Worm (Caenorhabditis elegans) whole organism, mixed stage, embryonic: ENCODE measurements around the gene pqn-2.

Experiments used
- bed-3 ChIP-seq: fragments of 200-800 bp; sonication (Bioruptor generic); optimal IDR thresholded peaks from 3 replicates; lab custom pipeline; 2018; ENCODE audit warnings: mild to moderate bottlenecking, missing genetic modification characterization, moderate library complexity, missing compliant biosample characterization
- blmp-1 ChIP-seq: fragments of 150-350 bp; optimal IDR thresholded peaks from 2 replicates; lab custom pipeline; 2014; ENCODE audit warnings: missing biosample characterization, missing genetic modification characterization
- ceh-39 ChIP-seq: fragments of 150-350 bp; optimal IDR thresholded peaks from 2 replicates; lab custom pipeline; 2014; ENCODE audit warnings: missing biosample characterization, missing genetic modification characterization
- ceh-43 ChIP-seq: fragments of 200-800 bp; sonication (Bioruptor generic); optimal IDR thresholded peaks from 2 replicates; lab custom pipeline; 2018; ENCODE audit warnings: mild to moderate bottlenecking, missing genetic modification characterization, moderate library complexity, missing compliant biosample characterization
- ceh-83 ChIP-seq: fragments of 200-800 bp; sonication (Bioruptor generic); optimal IDR thresholded peaks from 2 replicates; lab custom pipeline; 2018; ENCODE audit warnings: mild to moderate bottlenecking, missing genetic modification characterization, missing compliant biosample characterization
- drap-1 ChIP-seq: fragments of 200-800 bp; sonication (Bioruptor generic); optimal IDR thresholded peaks from 3 replicates; lab custom pipeline; 2018; ENCODE audit warnings: mild to moderate bottlenecking, missing genetic modification characterization, missing compliant biosample characterization
- elt-1 ChIP-seq: sonication (generic microtip); optimal IDR thresholded peaks from 2 replicates; lab custom pipeline; 2017; ENCODE audit warnings: missing genetic modification characterization, mild to moderate bottlenecking, missing compliant biosample characterization, antibody characterized with exemption, moderate library complexity, borderline replicate concordance; ENCODE audit not compliant: insufficient read depth
- elt-3 ChIP-seq: fragments of 150-350 bp; optimal IDR thresholded peaks from 2 replicates; lab custom pipeline; 2014; ENCODE audit warnings: missing biosample characterization, missing genetic modification characterization
- flh-1 ChIP-seq: fragments of 200-800 bp; sonication (Bioruptor generic); optimal IDR thresholded peaks from 2 replicates; lab custom pipeline; 2018; ENCODE audit warnings: mild to moderate bottlenecking, missing genetic modification characterization, moderate library complexity, missing compliant biosample characterization
- ham-2 ChIP-seq: fragments of 200-800 bp; sonication (Bioruptor generic); optimal IDR thresholded peaks from 2 replicates; lab custom pipeline; 2018; ENCODE audit warnings: mild to moderate bottlenecking, missing genetic modification characterization, missing compliant biosample characterization
- hlh-1 ChIP-seq: fragments of 150-350 bp; optimal IDR thresholded peaks from 2 replicates; lab custom pipeline; 2014; ENCODE audit warnings: missing biosample characterization, missing genetic modification reagents, missing genetic modification characterization
- lin-13 ChIP-seq: fragments of 150-350 bp; optimal IDR thresholded peaks from 2 replicates; lab custom pipeline; 2014; ENCODE audit warnings: missing biosample characterization, missing genetic modification characterization
- lin-32 ChIP-seq: fragments of 200-800 bp; sonication (Bioruptor generic); optimal IDR thresholded peaks from 2 replicates; lab custom pipeline; 2018; ENCODE audit warnings: mild to moderate bottlenecking, missing genetic modification characterization, missing compliant biosample characterization
- lsy-2 ChIP-seq: fragments of 150-350 bp; optimal IDR thresholded peaks from 2 replicates; lab custom pipeline; 2014; ENCODE audit warnings: missing biosample characterization, missing genetic modification characterization
- mab-5 ChIP-seq: fragments of 150-350 bp; optimal IDR thresholded peaks from 2 replicates; lab custom pipeline; 2014; ENCODE audit warnings: missing biosample characterization, missing genetic modification characterization
- mep-1 ChIP-seq: fragments of 150-350 bp; optimal IDR thresholded peaks from 2 replicates; lab custom pipeline; 2017; ENCODE audit warnings: missing biosample characterization, missing genetic modification reagents, missing genetic modification characterization, inconsistent platforms
- mls-2 ChIP-seq: sonication (generic microtip); optimal IDR thresholded peaks from 2 replicates; lab custom pipeline; 2016; ENCODE audit warnings: mild to moderate bottlenecking, missing genetic modification characterization, moderate library complexity, missing compliant biosample characterization
- nhr-12 ChIP-seq: fragments of 150-350 bp; optimal IDR thresholded peaks from 2 replicates; lab custom pipeline; 2014; ENCODE audit warnings: missing biosample characterization, missing genetic modification characterization
- nhr-2 ChIP-seq: fragments of 150-350 bp; optimal IDR thresholded peaks from 2 replicates; lab custom pipeline; 2014; ENCODE audit warnings: missing biosample characterization, missing genetic modification characterization
- nhr-237 ChIP-seq: fragments of 150-350 bp; optimal IDR thresholded peaks from 2 replicates; lab custom pipeline; 2014; ENCODE audit warnings: missing biosample characterization, missing genetic modification characterization
- nhr-28 ChIP-seq: fragments of 150-350 bp; optimal IDR thresholded peaks from 2 replicates; lab custom pipeline; 2014; ENCODE audit warnings: missing biosample characterization, missing genetic modification characterization
- pha-4 ChIP-seq: fragments of 150-350 bp; optimal IDR thresholded peaks from 2 replicates; lab custom pipeline; 2018; ENCODE audit warnings: missing biosample characterization, missing genetic modification reagents, missing genetic modification characterization
- sem-2 ChIP-seq: fragments of 200-800 bp; sonication (Bioruptor generic); optimal IDR thresholded peaks from 2 replicates; lab custom pipeline; 2018; ENCODE audit warnings: mild to moderate bottlenecking, missing genetic modification characterization, missing compliant biosample characterization
- sptf-1 ChIP-seq: sonication (generic microtip); optimal IDR thresholded peaks from 2 replicates; lab custom pipeline; 2017; ENCODE audit warnings: mild to moderate bottlenecking, missing genetic modification characterization, moderate library complexity, missing compliant biosample characterization
- unc-120 ChIP-seq: sonication (generic microtip); optimal IDR thresholded peaks from 2 replicates; lab custom pipeline; 2017; ENCODE audit warnings: missing genetic modification characterization, missing compliant biosample characterization; ENCODE audit not compliant: poor library complexity, severe bottlenecking
- unc-39 ChIP-seq: fragments of 150-350 bp; optimal IDR thresholded peaks from 2 replicates; lab custom pipeline; 2014; ENCODE audit warnings: missing biosample characterization, missing genetic modification characterization
- unc-62 ChIP-seq: fragments of 150-350 bp; optimal IDR thresholded peaks from 2 replicates; lab custom pipeline; 2014; ENCODE audit warnings: missing biosample characterization, missing genetic modification reagents, missing genetic modification characterization
- ztf-11 ChIP-seq: fragments of 150-350 bp; optimal IDR thresholded peaks from 2 replicates; lab custom pipeline; 2014; ENCODE audit warnings: missing biosample characterization, missing genetic modification characterization

pqn-2 gene

DNA sequence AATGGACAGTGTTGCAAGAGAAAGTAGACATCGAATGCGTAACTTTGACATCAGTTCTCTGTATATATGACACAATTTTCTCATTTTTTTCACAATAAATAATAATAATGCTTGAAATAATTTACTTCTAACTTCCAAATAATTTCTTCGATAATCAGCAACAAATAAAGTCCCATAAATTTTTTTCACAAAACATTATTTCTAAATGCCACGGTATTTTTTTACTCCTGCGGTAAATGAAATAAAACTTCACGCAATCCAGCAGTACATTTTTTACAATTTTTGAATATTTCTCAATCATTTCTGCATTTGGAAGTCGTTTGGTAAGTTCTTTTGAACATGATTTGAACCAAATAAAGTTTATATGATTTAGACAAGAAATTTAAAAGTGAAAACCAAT is 1.7 kb downstream of the pqn-2 start, which contains the start of gene spe-10:
Gene spe-10, plus strand, starts transcription at position 301 of the 400 bp plus-strand sequence.
- TF ChIP-seq unc-120 (tag; lab: Kevin White, UChicago) (no peak), unc-62 (no peak), nhr-12 (tag; lab: Kevin White, UChicago) (no peak), elt-1 (tag; lab: Kevin White, UChicago) (no peak), mab-5 (no peak), bed-3 (GFP tag; lab: Kevin White, UChicago) (no peak), elt-3 (tag; lab: Kevin White, UChicago) (no peak), lin-13 (tag; lab: Kevin White, UChicago) (no peak), ceh-39 (tag; lab: Kevin White, UChicago) (no peak), drap-1 (GFP tag; lab: Kevin White, UChicago) (no peak), sem-2 (no peak), blmp-1 (tag; lab: Kevin White, UChicago) (no peak)

DNA sequence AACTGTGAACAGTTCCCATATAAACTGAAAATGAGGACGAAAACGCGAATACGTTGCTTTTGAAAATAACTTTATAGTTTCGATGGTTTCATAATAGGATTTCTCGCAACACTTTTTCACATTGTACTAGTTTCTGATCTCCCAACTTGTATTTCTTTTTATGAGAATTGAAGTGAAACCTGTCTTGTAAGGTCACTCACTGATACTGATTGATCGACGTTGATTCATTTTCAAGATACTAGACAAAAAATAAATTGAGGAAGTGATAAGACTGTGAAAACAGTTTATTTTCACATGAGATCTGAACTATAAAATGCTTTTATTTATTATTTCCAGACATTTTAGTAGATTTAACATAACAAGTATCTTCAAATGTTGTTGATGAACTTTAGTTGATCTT is 5.2 kb downstream of the pqn-2 start:
- TF ChIP-seq mab-5 (no peak), mep-1 (tag; lab: Kevin White, UChicago) (no peak), nhr-28 (tag; lab: Kevin White, UChicago) (no peak), blmp-1 (tag; lab: Kevin White, UChicago) (no peak), nhr-237 (tag; lab: Kevin White, UChicago) (no peak), unc-39 (no peak), lsy-2 (tag; lab: Kevin White, UChicago) (no peak)

DNA sequence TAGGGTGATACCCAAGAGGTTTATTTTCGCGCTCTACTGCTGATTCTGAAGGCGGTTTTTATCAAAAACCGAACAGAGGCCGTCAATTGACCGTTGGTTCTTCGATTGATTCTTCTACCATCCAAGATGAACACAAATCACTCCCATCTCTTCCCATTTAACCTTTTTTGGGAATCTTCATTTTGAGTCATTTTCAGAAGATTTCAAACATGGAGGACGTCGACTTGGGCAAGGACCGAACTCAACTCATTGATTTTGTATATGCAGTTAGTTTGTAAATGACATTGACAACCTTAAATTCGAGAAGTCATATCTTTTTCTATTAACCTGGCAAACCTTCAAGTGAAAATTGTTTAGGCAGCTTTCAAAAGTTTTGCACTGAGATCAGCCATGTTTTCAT is 6.1 kb downstream of the pqn-2 start, which contains the start of gene AC3.5:
Gene AC3.5, plus strand, starts transcription at position 210 of the 400 bp plus-strand sequence.
- TF ChIP-seq nhr-2 (tag; lab: Kevin White, UChicago) (no peak), hlh-1 (tag; lab: Kevin White, UChicago) (no peak), mls-2 (tag; lab: Kevin White, UChicago) (no peak), elt-1 (tag; lab: Kevin White, UChicago) (no peak), lin-32 (GFP tag; lab: Kevin White, UChicago) (no peak), ceh-43 (GFP tag; lab: Kevin White, UChicago) (no peak)

- TF ChIP-seq pha-4, result no peak
Observed at ce11 chrV:10393708-10394107, 11.5 kb downstream of the pqn-2 start.

DNA sequence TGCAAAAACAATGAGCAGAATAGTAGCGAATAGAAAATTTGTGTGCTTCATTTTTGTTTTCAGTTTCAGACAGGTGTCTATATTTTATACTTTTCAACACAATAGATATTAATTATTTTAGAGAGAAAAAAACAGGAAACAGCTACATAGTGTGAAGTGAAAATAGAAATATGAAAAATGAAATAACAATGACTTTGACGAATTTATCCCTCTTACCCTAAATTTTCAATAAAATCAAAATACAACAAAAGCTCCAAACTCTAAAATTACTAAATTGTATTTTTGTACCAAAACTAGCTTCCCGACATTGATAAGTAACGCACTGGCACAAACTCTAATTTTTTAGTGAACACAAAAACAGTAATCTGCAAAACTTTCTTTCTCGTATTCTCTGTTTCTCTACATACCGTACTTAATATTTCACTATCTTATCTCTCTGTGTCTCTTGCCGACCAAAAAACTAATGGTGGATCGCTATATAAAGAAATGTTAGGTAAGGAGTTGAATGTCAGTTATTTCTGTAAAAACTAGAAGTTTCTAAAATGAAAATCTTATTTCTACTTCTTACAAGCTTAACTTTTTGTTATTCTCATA is 13.0 kb downstream of the pqn-2 start, which contains the start of the genes col-151 and ugt-1:
Gene col-151, minus strand, starts transcription at position 51 of the 594 bp plus-strand sequence.
Gene ugt-1, plus strand, starts transcription at position 491 of the 594 bp plus-strand sequence.
- no peak for TF ChIP-seq flh-1 (GFP tag; lab: Kevin White, UChicago)
- no peak for TF ChIP-seq ztf-11 (tag; lab: Kevin White, UChicago)
- TF ChIP-seq ceh-43 (GFP tag; lab: Kevin White, UChicago), result no peak
- no peak for TF ChIP-seq unc-62
- TF ChIP-seq nhr-237 (tag; lab: Kevin White, UChicago), result no peak
- TF ChIP-seq sptf-1, result no peak
- no peak for TF ChIP-seq mls-2 (tag; lab: Kevin White, UChicago)

DNA sequence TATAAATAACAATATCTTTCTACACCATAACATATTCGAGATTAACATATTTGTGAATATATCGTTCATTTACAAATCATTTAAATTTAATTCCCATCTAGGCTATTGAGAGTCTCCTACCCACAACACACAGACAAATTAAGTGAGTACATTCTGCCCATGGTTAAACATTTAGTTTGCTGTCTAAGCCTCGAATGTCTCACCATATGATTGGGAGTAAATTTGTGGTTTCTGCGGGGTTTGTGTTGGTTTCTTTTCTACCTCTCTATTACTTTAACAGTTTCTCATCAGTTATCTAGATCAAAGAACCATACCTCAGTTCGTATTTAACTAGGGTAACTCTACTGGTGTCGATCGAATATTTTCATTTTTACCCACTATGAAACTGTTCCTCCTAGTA is 16.2 kb downstream of the pqn-2 start, which contains the start of gene ugt-2:
Gene ugt-2, plus strand, starts transcription at position 371 of the 400 bp plus-strand sequence.
- TF ChIP-seq ham-2 (GFP tag; lab: Kevin White, UChicago) (no peak), mep-1 (tag; lab: Kevin White, UChicago) (no peak), nhr-28 (tag; lab: Kevin White, UChicago) (no peak), ceh-83 (GFP tag; lab: Kevin White, UChicago) (no peak), ztf-11 (tag; lab: Kevin White, UChicago) (no peak)
